Worm (Caenorhabditis elegans): ENCODE results near the gene suca-1.

DNA sequence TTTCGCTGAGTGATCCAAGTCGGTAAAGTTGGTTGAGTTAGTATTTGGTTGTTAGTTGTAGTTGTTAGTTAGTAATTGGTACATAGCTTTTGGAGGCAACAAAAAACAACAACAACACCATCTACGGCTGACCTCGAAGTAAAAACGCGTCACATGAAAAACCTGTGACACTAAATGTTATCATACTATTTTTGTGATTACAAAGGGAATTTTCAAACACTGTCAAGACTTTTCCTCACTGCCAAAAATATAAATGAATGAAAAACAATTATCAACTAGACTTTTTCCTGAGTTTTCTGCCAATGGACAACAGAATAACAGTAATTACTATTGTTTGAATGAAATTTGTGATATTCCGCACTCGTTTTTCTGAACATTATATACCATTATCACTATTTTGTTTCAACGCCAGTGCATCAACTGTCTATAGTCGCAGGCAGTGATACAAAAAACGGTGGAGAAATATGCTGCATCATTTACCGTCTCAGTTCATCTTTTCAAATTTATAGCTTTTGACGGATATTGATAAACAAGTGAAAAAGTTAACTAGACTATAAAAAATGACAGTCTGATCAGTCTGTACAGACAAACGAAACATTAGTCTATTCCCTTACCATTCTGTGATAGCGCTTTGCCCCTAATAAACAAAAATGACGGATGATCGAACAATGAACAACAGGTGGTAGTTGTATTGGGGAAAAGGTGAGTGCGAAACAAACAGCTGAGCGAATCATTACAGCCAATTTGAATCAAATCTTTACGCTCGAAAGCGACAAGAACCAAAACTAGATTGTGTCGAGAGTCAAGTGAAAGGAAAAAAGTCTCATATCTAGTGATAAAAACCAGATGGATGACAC, 14.7 kb upstream of the suca-1 start:
- TF ChIP-seq mcd-1 (GFP tag; IDR thresholded peaks at IDR 0.05) (no peak), die-1 (tag; optimal IDR thresholded peaks at IDR 0.05) (no peak), ceh-58 (GFP tag; IDR thresholded peaks at IDR 0.05) (no peak), nfya-1 (tag; optimal IDR thresholded peaks at IDR 0.05; ENCODE audit: borderline replicate concordance, insufficient read depth) (no peak), F49E8.2 (tag; optimal IDR thresholded peaks at IDR 0.05; ENCODE audit: insufficient read depth) (no peak), unc-130 (GFP tag; optimal IDR thresholded peaks at IDR 0.05) (no peak), lag-1 (GFP tag; IDR thresholded peaks at IDR 0.05) (no peak), repo-1 (tag; optimal IDR thresholded peaks at IDR 0.05) (no peak), lin-35 (GFP tag; optimal IDR thresholded peaks at IDR 0.05) (no peak), ama-1 (optimal IDR thresholded peaks at IDR 0.05) (no peak), ama-1 (GFP tag; optimal IDR thresholded peaks at IDR 0.05) (no peak), lir-1 (GFP tag; conservative IDR thresholded peaks at IDR 0.05) (no peak), snpc-4 (GFP tag; optimal IDR thresholded peaks at IDR 0.05) (no peak), snpc-4 (tag; optimal IDR thresholded peaks at IDR 0.05) (no peak), efl-1 (GFP tag; optimal IDR thresholded peaks at IDR 0.05) (no peak), pbrm-1 (GFP tag; IDR thresholded peaks at IDR 0.05) (no peak)

Data from whole organism, young adult.